Fruit fly (Drosophila melanogaster) whole organism, embryonic: Measurements from ENCODE around the gene Nsf2.

ENCODE experiments used
- Atf-2 ChIP-seq: fragments of 200-800 bp; sonication (Bioruptor generic); optimal IDR thresholded peaks from 2 replicates; lab custom pipeline; 2016; ENCODE audit warnings: missing biosample characterization, missing genetic modification characterization
- CG11560 ChIP-seq: fragments of 200-800 bp; sonication (Bioruptor generic); IDR thresholded peaks from 3 replicates; pipeline ENCODE4 v1.3.6; 2022; ENCODE audit warnings: missing biosample characterization, missing genetic modification characterization
- Deaf1 ChIP-seq: fragments of 200-800 bp; optimal IDR thresholded peaks from 3 replicates; lab custom pipeline; 2019; ENCODE audit warnings: missing biosample characterization, mild to moderate bottlenecking, missing genetic modification characterization, moderate library complexity
- Doc3 ChIP-seq: fragments of 200-800 bp; sonication (Bioruptor generic); IDR thresholded peaks from 3 replicates; pipeline ENCODE4 v1.3.6; 2022; ENCODE audit warnings: missing biosample characterization, missing genetic modification characterization; ENCODE audit not compliant: partially characterized antibody
- HHEX ChIP-seq: fragments of 200-800 bp; sonication (Bioruptor generic); optimal IDR thresholded peaks from 3 replicates; lab custom pipeline; 2017; ENCODE audit warnings: missing biosample characterization, mild to moderate bottlenecking, missing genetic modification characterization, missing genetic modification reagents
- HLH54F ChIP-seq: fragments of 200-800 bp; sonication (Bioruptor generic); optimal IDR thresholded peaks from 3 replicates; lab custom pipeline; 2016; ENCODE audit warnings: missing biosample characterization, missing genetic modification characterization
- Neu2 ChIP-seq: fragments of 200-800 bp; sonication (Bioruptor generic); optimal IDR thresholded peaks from 3 replicates; lab custom pipeline; 2016; ENCODE audit warnings: missing biosample characterization, missing genetic modification characterization, borderline replicate concordance
- ci ChIP-seq: fragments of 200-800 bp; sonication (Bioruptor generic); IDR thresholded peaks from 3 replicates; pipeline ENCODE4 v1.3.6; 2022; ENCODE audit warnings: missing biosample characterization, missing genetic modification characterization
- hkb ChIP-seq, 2 experiments: fragments of 200-800 bp in 1 of 2; fragments of >200 bp in 1 of 2; sonication (Bioruptor generic) in 1 of 2; IDR thresholded peaks in 1 of 2; optimal IDR thresholded peaks in 1 of 2; 2 replicates each; pipeline versions ENCODE4 v1.3.6 to Lab custom; 2017 to 2022; ENCODE audit warnings: missing biosample characterization in 1 of 2, missing genetic modification characterization in 1 of 2
- sens ChIP-seq: fragments of 200-800 bp; sonication (Bioruptor generic); peaks from one replicate; lab custom pipeline; 2016; ENCODE audit warnings: missing biosample characterization, missing genetic modification characterization
- vnd ChIP-seq: fragments of 200-800 bp; sonication (Bioruptor generic); IDR thresholded peaks from 3 replicates; pipeline ENCODE4 v1.3.6; 2022; ENCODE audit warnings: missing biosample characterization, missing genetic modification characterization; ENCODE audit not compliant: partially characterized antibody

dm6 chr3R:13859242-13859641 is 21.5 kb upstream of the Nsf2 start:
- TF ChIP-seq Deaf1 (tag; lab: Kevin White, UChicago) (no peak), vnd (GFP tag; lab: Robert Waterston, UW) (no peak), sens (GFP tag; lab: Kevin White, UChicago) (no peak), HLH54F (no peak), hkb (optimal IDR thresholded peaks at IDR 0.05; lab: Kevin White, UChicago) (no peak), hkb (GFP tag; IDR thresholded peaks at IDR 0.05; lab: Robert Waterston, UW) (no peak), Neu2 (no peak), Doc3 (no peak), CG11560 (tag; lab: Robert Waterston, UW) (no peak), ci (GFP tag; lab: Robert Waterston, UW) (no peak), HHEX (GFP tag; lab: Kevin White, UChicago) (no peak), Atf-2 (GFP tag; lab: Kevin White, UChicago) (no peak)
